Worm (Caenorhabditis elegans): Measurements from ENCODE around the gene C01G10.14.

The C01G10.14 gene

ce11 chrV:15059534-15059933 is 46.2 kb downstream of the C01G10.14 start, which contains the start of the genes mcm-3 and C25D7.15 (continued):
- no peak for TF ChIP-seq nhr-76 (tag; optimal IDR thresholded peaks at IDR 0.05)
- TF ChIP-seq snu-23 (GFP tag; optimal IDR thresholded peaks at IDR 0.05): peak; percentile 49
- no peak for TF ChIP-seq irx-1 (tag; optimal IDR thresholded peaks at IDR 0.05)
- TF ChIP-seq lsy-2 (tag; optimal IDR thresholded peaks at IDR 0.05): peak; percentile 17 to 47
- TF ChIP-seq isw-1 (GFP tag; IDR thresholded peaks at IDR 0.05): no peak
- no peak for TF ChIP-seq jun-1 (tag; optimal IDR thresholded peaks at IDR 0.05)
- no peak for TF ChIP-seq sptf-1 (tag; optimal IDR thresholded peaks at IDR 0.05)
- no peak for TF ChIP-seq xbp-1 (tag; optimal IDR thresholded peaks at IDR 0.05)
- no peak for TF ChIP-seq elt-2 (tag; optimal IDR thresholded peaks at IDR 0.05)
- TF ChIP-seq lin-35 (GFP tag; optimal IDR thresholded peaks at IDR 0.05): peak; percentile 71 to 90
- peak; percentile 82 to 89 (median 85) for TF ChIP-seq dpl-1 (GFP tag; optimal IDR thresholded peaks at IDR 0.05)
- no peak for TF ChIP-seq nhr-84 (tag; optimal IDR thresholded peaks at IDR 0.05)
- no peak for TF ChIP-seq ceh-8 (GFP tag; optimal IDR thresholded peaks at IDR 0.05)
- no peak for TF ChIP-seq vab-15 (tag; optimal IDR thresholded peaks at IDR 0.05)
- no peak for TF ChIP-seq pax-3 (tag; optimal IDR thresholded peaks at IDR 0.05)
- no peak for TF ChIP-seq aha-1 (tag; optimal IDR thresholded peaks at IDR 0.05)
- no peak for TF ChIP-seq egl-13 (tag; optimal IDR thresholded peaks at IDR 0.05)
- TF ChIP-seq mab-9 (GFP tag; IDR thresholded peaks at IDR 0.05): no peak
- TF ChIP-seq ceh-90 (tag; optimal IDR thresholded peaks at IDR 0.05): no peak
- TF ChIP-seq unc-62 (GFP tag; optimal IDR thresholded peaks at IDR 0.05): no peak
- no peak for TF ChIP-seq aly-2 (tag; optimal IDR thresholded peaks at IDR 0.05)
- peak; percentile 88 for TF ChIP-seq F16B12.6 (tag; optimal IDR thresholded peaks at IDR 0.05)
- no peak for TF ChIP-seq ztf-4 (tag; optimal IDR thresholded peaks at IDR 0.05)
- no peak for TF ChIP-seq mdl-1 (tag; optimal IDR thresholded peaks at IDR 0.05)
- no peak for TF ChIP-seq lin-13 (GFP tag; optimal IDR thresholded peaks at IDR 0.05)
- TF ChIP-seq fos-1 (tag; optimal IDR thresholded peaks at IDR 0.05): no peak
- TF ChIP-seq swsn-7 (tag; optimal IDR thresholded peaks at IDR 0.05): peak; percentile 26
- no peak for TF ChIP-seq ces-1 (GFP tag; optimal IDR thresholded peaks at IDR 0.05)
- no peak for TF ChIP-seq mef-2 (tag; optimal IDR thresholded peaks at IDR 0.05)
- no peak for TF ChIP-seq hpl-2 (GFP tag; optimal IDR thresholded peaks at IDR 0.05)
- peak; percentile 38 for TF ChIP-seq nhr-85 (tag)
- no peak for TF ChIP-seq pag-3 (tag; optimal IDR thresholded peaks at IDR 0.05; ENCODE audit: borderline replicate concordance, insufficient read depth)
- no peak for TF ChIP-seq Y116A8C.19 (tag; optimal IDR thresholded peaks at IDR 0.05; ENCODE audit: borderline replicate concordance)
- TF ChIP-seq blmp-1 (tag; optimal IDR thresholded peaks at IDR 0.05): peak; percentile 33
- TF ChIP-seq nhr-90 (tag; optimal IDR thresholded peaks at IDR 0.05; ENCODE audit: poor library complexity): peak; percentile 41
- no peak for TF ChIP-seq grh-1 (GFP tag; IDR thresholded peaks at IDR 0.05)
- TF ChIP-seq sup-37 (GFP tag; optimal IDR thresholded peaks at IDR 0.05): no peak
- TF ChIP-seq lin-15B (tag; optimal IDR thresholded peaks at IDR 0.05): peak; percentile 13
- no peak for TF ChIP-seq lin-14 (GFP tag; optimal IDR thresholded peaks at IDR 0.05)
- TF ChIP-seq ama-1 (optimal IDR thresholded peaks at IDR 0.05): no peak
- no peak for TF ChIP-seq ztf-11 (tag; optimal IDR thresholded peaks at IDR 0.05)
- TF ChIP-seq egl-27 (tag; optimal IDR thresholded peaks at IDR 0.05): no peak
- no peak for TF ChIP-seq efl-3 (GFP tag; optimal IDR thresholded peaks at IDR 0.05)
- no peak for TF ChIP-seq tlp-1 (tag; optimal IDR thresholded peaks at IDR 0.05)
- no peak for TF ChIP-seq ceh-88 (GFP tag; IDR thresholded peaks at IDR 0.05)
- no peak for TF ChIP-seq hlh-17 (GFP tag; optimal IDR thresholded peaks at IDR 0.05; ENCODE audit: borderline replicate concordance)
- no peak for TF ChIP-seq zag-1 (tag; optimal IDR thresholded peaks at IDR 0.05)
- TF ChIP-seq fkh-10 (GFP tag; optimal IDR thresholded peaks at IDR 0.05): no peak
- TF ChIP-seq nhr-71 (tag; optimal IDR thresholded peaks at IDR 0.05): peak; percentile 55
- peak; percentile 49 for TF ChIP-seq mep-1 (tag; optimal IDR thresholded peaks at IDR 0.05)
- no peak for TF ChIP-seq lin-39 (tag; optimal IDR thresholded peaks at IDR 0.05)
- no peak for TF ChIP-seq fkh-4 (tag; optimal IDR thresholded peaks at IDR 0.05; ENCODE audit: borderline replicate concordance)
